Worm (Caenorhabditis elegans) whole organism, L4/young adult: ENCODE results near the gene C13A2.5.

Experiments used
- W03F9.2 ChIP-seq: fragments of 150-350 bp; optimal IDR thresholded peaks from 2 replicates; lab custom pipeline; 2014; ENCODE audit warnings: missing biosample characterization, missing genetic modification characterization
- dao-5 ChIP-seq: sonication (generic microtip); optimal IDR thresholded peaks from 2 replicates; lab custom pipeline; 2016; ENCODE audit warnings: missing genotype, missing genetic modification characterization, moderate library complexity, missing compliant biosample characterization
- him-1 ChIP-seq: sonication (generic microtip); optimal IDR thresholded peaks from 2 replicates; lab custom pipeline; 2016; ENCODE audit warnings: missing genotype, missing genetic modification reagents, missing genetic modification characterization, missing compliant biosample characterization

DNA sequence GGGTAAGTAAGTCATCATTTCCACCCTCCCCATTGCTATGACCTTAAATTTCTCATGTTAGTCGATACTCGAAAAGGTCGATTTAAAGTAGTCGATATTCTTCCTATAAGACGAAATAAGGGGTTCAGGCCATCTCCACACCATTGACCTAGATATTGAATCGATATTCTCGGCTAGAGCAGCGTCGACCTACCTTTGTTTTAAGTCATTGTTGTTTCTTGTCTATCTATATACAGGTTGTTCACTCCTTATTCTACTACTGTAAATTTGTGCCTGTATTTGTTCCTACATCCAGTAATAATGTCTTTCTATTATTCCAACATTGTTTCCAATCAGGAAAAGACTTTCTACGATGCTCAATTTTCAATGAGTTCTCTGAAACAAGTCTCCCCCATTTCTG lies 51.3 kb downstream of the C13A2.5 start, which contains the start of gene F10G2.4:
- TF ChIP-seq him-1 (tag; lab: Kevin White, UChicago) (no peak), W03F9.2 (no peak), dao-5 (no peak)
